Fruit fly (Drosophila melanogaster): Measurements from ENCODE around the gene CG10864.

Gene CG10864

dm6 chr3R:18398954-18399697, 12.3 kb downstream of the CG10864 start, which contains the start of gene Vha100-2 (continued):
- TF ChIP-seq CG6689 (GFP tag; IDR thresholded peaks at IDR 0.05) (no peak; the same call in 1 of the 2 replicates), CG8924 (tag; optimal IDR thresholded peaks at IDR 0.05) (peak; percentile 16), Six4 (GFP tag; optimal IDR thresholded peaks at IDR 0.05) (no peak), CG6254 (GFP tag; optimal IDR thresholded peaks at IDR 0.05) (peak; percentile 97), Sry-β (GFP tag; optimal IDR thresholded peaks at IDR 0.05) (no peak), jumu (GFP tag; optimal IDR thresholded peaks at IDR 0.05) (no peak), CG12942 (GFP tag; optimal IDR thresholded peaks at IDR 0.05) (no peak), CG2120 (GFP tag; optimal IDR thresholded peaks at IDR 0.05) (peak; percentile 49), CG6654 (GFP tag; optimal IDR thresholded peaks at IDR 0.05) (no peak), CG9876 (GFP tag; optimal IDR thresholded peaks at IDR 0.05) (no peak), Oli (tag; optimal IDR thresholded peaks at IDR 0.05) (peak; percentile 23), fru (optimal IDR thresholded peaks at IDR 0.05) (no peak), CG14441 (GFP tag; IDR thresholded peaks at IDR 0.05) (peak; percentile 65), zen2 (GFP tag; IDR thresholded peaks at IDR 0.05; ENCODE audit: partially characterized antibody) (no peak), cato (GFP tag; optimal IDR thresholded peaks at IDR 0.05; ENCODE audit: borderline replicate concordance) (no peak), CG17612 (GFP tag; IDR thresholded peaks at IDR 0.05) (no peak), CG31388 (GFP tag; optimal IDR thresholded peaks at IDR 0.05) (no peak), tup (GFP tag; optimal IDR thresholded peaks at IDR 0.05) (no peak), Eip74EF (GFP tag; optimal IDR thresholded peaks at IDR 0.05) (no peak), Med (GFP tag) (peak; percentile 91), CG10147 (GFP tag; optimal IDR thresholded peaks at IDR 0.05) (no peak), bab2 (GFP tag; optimal IDR thresholded peaks at IDR 0.05) (no peak), seq (GFP tag; IDR thresholded peaks at IDR 0.05) (peak; percentile 40; the same call in 1 of the 2 replicates), Lpt (GFP tag; optimal IDR thresholded peaks at IDR 0.05) (no peak), Trl (optimal IDR thresholded peaks at IDR 0.05) (peak in 1 of 2 experiments; percentile 77), Trl (GFP tag; optimal IDR thresholded peaks at IDR 0.05) (peak; percentile 4), dimm (GFP tag; IDR thresholded peaks at IDR 0.05) (no peak), CG8478 (optimal IDR thresholded peaks at IDR 0.05) (no peak), Sin3A (optimal IDR thresholded peaks at IDR 0.05) (peak; percentile 52), unc-4 (GFP tag; IDR thresholded peaks at IDR 0.05; ENCODE audit: partially characterized antibody) (no peak), CG6854 (GFP tag; optimal IDR thresholded peaks at IDR 0.05) (peak; percentile 3), CG4282 (GFP tag; optimal IDR thresholded peaks at IDR 0.05) (no peak), Fer1 (GFP tag; optimal IDR thresholded peaks at IDR 0.05) (peak; percentile 37), CG8388 (GFP tag; optimal IDR thresholded peaks at IDR 0.05) (no peak), slp2 (GFP tag; optimal IDR thresholded peaks at IDR 0.05) (peak; percentile 8), Asciz (GFP tag; optimal IDR thresholded peaks at IDR 0.05) (no peak), mirr (GFP tag; optimal IDR thresholded peaks at IDR 0.05) (peak; percentile 70), CG42726 (GFP tag; IDR thresholded peaks at IDR 0.05; ENCODE audit: partially characterized antibody) (peak; percentile 26; the same call in 1 of the 2 replicates), Elba2 (GFP tag; optimal IDR thresholded peaks at IDR 0.05) (no peak), CG8089 (GFP tag; optimal IDR thresholded peaks at IDR 0.05) (no peak), phol (tag; optimal IDR thresholded peaks at IDR 0.05) (peak; percentile 55), ems (GFP tag; optimal IDR thresholded peaks at IDR 0.05) (no peak), E2f1 (GFP tag; IDR thresholded peaks at IDR 0.05) (peak; percentile 50; the same call in 1 of the 2 replicates), MESR4 (GFP tag; optimal IDR thresholded peaks at IDR 0.05) (peak; percentile 21), slbo (GFP tag; IDR thresholded peaks at IDR 0.05) (peak; percentile 70), ro (GFP tag; IDR thresholded peaks at IDR 0.05) (no peak), CG6683 (GFP tag; optimal IDR thresholded peaks at IDR 0.05) (no peak), D (optimal IDR thresholded peaks at IDR 0.05) (no peak), D (GFP tag; optimal IDR thresholded peaks at IDR 0.05) (no peak), her (GFP tag; optimal IDR thresholded peaks at IDR 0.05) (peak; percentile 52), CG11247 (GFP tag; IDR thresholded peaks at IDR 0.05) (peak; percentile 46)

Measured in whole organism, embryonic.